Fruit fly (Drosophila melanogaster) whole organism, embryonic: ENCODE results near the gene CG8176.

ENCODE experiments used
- Antp ChIP-seq: fragments of 200-800 bp; sonication (Bioruptor generic); optimal IDR thresholded peaks from 3 replicates; lab custom pipeline; 2016; ENCODE audit warnings: missing biosample characterization, missing genetic modification characterization
- Atf-2 ChIP-seq: fragments of 200-800 bp; sonication (Bioruptor generic); optimal IDR thresholded peaks from 2 replicates; lab custom pipeline; 2016; ENCODE audit warnings: missing biosample characterization, missing genetic modification characterization
- Atf3 ChIP-seq: fragments of 200-800 bp; sonication (Bioruptor generic); optimal IDR thresholded peaks from 3 replicates; lab custom pipeline; 2016; ENCODE audit warnings: missing biosample characterization, missing genetic modification characterization
- BEAF-32 ChIP-seq: fragments of 200-800 bp; sonication (Bioruptor generic); optimal IDR thresholded peaks from 3 replicates; lab custom pipeline; 2017; ENCODE audit warnings: missing biosample characterization, missing genetic modification characterization, mild to moderate bottlenecking, moderate library complexity, missing genetic modification reagents
- Bdp1 ChIP-seq: fragments of 200-800 bp; sonication (Bioruptor generic); optimal IDR thresholded peaks from 3 replicates; lab custom pipeline; 2016; ENCODE audit warnings: missing biosample characterization, missing genetic modification characterization
- Bgb ChIP-seq: fragments of 200-800 bp; sonication (Bioruptor generic); IDR thresholded peaks from 2 replicates; pipeline ENCODE4 v1.3.6; 2022; ENCODE audit warnings: missing biosample characterization, missing genetic modification characterization; ENCODE audit not compliant: partially characterized antibody
- Bteb2 ChIP-seq: fragments of 200-800 bp; sonication (Bioruptor generic); optimal IDR thresholded peaks from 2 replicates; lab custom pipeline; 2016; ENCODE audit warnings: missing biosample characterization, missing genetic modification characterization
- CG12299 ChIP-seq: fragments of 200-800 bp; sonication (Bioruptor generic); optimal IDR thresholded peaks from 2 replicates; lab custom pipeline; 2018; ENCODE audit warnings: missing biosample characterization, mild to moderate bottlenecking, missing genetic modification characterization
- CG14441 ChIP-seq: fragments of 200-800 bp; sonication (Bioruptor generic); IDR thresholded peaks from 2 replicates; pipeline ENCODE4 v1.3.6; 2022; ENCODE audit warnings: missing biosample characterization, missing genetic modification characterization
- CG14667 ChIP-seq: fragments of 200-800 bp; sonication (Bioruptor generic); IDR thresholded peaks from 2 replicates; pipeline ENCODE4 v1.3.6; 2022; ENCODE audit warnings: missing biosample characterization, missing genetic modification characterization
- CG16815 ChIP-seq: fragments of 200-800 bp; sonication (Bioruptor generic); optimal IDR thresholded peaks from 3 replicates; lab custom pipeline; 2017; ENCODE audit warnings: missing biosample characterization, mild to moderate bottlenecking, missing genetic modification characterization
- CG17802 ChIP-seq: fragments of 200-800 bp; sonication (Bioruptor generic); optimal IDR thresholded peaks from 2 replicates; lab custom pipeline; 2018; ENCODE audit warnings: missing biosample characterization, mild to moderate bottlenecking, missing genetic modification characterization, moderate library complexity
- CG18011 ChIP-seq: fragments of 200-800 bp; sonication (Bioruptor generic); optimal IDR thresholded peaks from 2 replicates; lab custom pipeline; 2017; ENCODE audit warnings: missing biosample characterization, missing genetic modification characterization, mild to moderate bottlenecking, moderate library complexity, missing genotype
- CG18619 ChIP-seq: fragments of 200-800 bp; sonication (Bioruptor generic); optimal IDR thresholded peaks from 3 replicates; lab custom pipeline; 2017; ENCODE audit warnings: missing biosample characterization, mild to moderate bottlenecking, missing genetic modification characterization
- CG3995 ChIP-seq: fragments of 200-800 bp; sonication (Bioruptor generic); optimal IDR thresholded peaks from 3 replicates; lab custom pipeline; 2016; ENCODE audit warnings: missing biosample characterization, missing genetic modification characterization
- CG5245 ChIP-seq: fragments of 200-800 bp; sonication (Bioruptor generic); optimal IDR thresholded peaks from 3 replicates; lab custom pipeline; 2016; ENCODE audit warnings: missing biosample characterization, missing genetic modification characterization
- CG8281 ChIP-seq: fragments of 200-800 bp; sonication (Bioruptor generic); optimal IDR thresholded peaks from 2 replicates; lab custom pipeline; 2018; ENCODE audit warnings: missing biosample characterization, mild to moderate bottlenecking, missing genetic modification characterization, moderate library complexity
- Chrac-16 ChIP-seq: fragments of 200-800 bp; sonication (Bioruptor generic); optimal IDR thresholded peaks from 3 replicates; lab custom pipeline; 2016; ENCODE audit warnings: missing biosample characterization, missing genetic modification characterization
- Dek ChIP-seq: fragments of 200-800 bp; sonication (Bioruptor generic); optimal IDR thresholded peaks from 3 replicates; lab custom pipeline; 2019; ENCODE audit warnings: missing biosample characterization, mild to moderate bottlenecking, missing genetic modification characterization, moderate library complexity
- Doc3 ChIP-seq: fragments of 200-800 bp; sonication (Bioruptor generic); IDR thresholded peaks from 3 replicates; pipeline ENCODE4 v1.3.6; 2022; ENCODE audit warnings: missing biosample characterization, missing genetic modification characterization; ENCODE audit not compliant: partially characterized antibody
- E2f1 ChIP-seq: fragments of 200-800 bp; sonication (Bioruptor generic); IDR thresholded peaks from 2 replicates; pipeline ENCODE4 v1.3.6; 2022; ENCODE audit warnings: missing biosample characterization, missing genetic modification characterization
- H2.0 ChIP-seq: fragments of 200-800 bp; sonication (Bioruptor generic); IDR thresholded peaks from 2 replicates; pipeline ENCODE4 v1.3.6; 2022; ENCODE audit warnings: missing biosample characterization, missing genetic modification characterization
- HHEX ChIP-seq: fragments of 200-800 bp; sonication (Bioruptor generic); optimal IDR thresholded peaks from 3 replicates; lab custom pipeline; 2017; ENCODE audit warnings: missing biosample characterization, mild to moderate bottlenecking, missing genetic modification characterization, missing genetic modification reagents
- HLH3B ChIP-seq: fragments of 200-800 bp; sonication (Bioruptor generic); IDR thresholded peaks from 2 replicates; pipeline ENCODE4 v1.3.6; 2022; ENCODE audit warnings: missing biosample characterization, missing genetic modification characterization
- HLH54F ChIP-seq: fragments of 200-800 bp; sonication (Bioruptor generic); optimal IDR thresholded peaks from 3 replicates; lab custom pipeline; 2016; ENCODE audit warnings: missing biosample characterization, missing genetic modification characterization
- HLHmδ ChIP-seq: fragments of 200-800 bp; sonication (Bioruptor generic); optimal IDR thresholded peaks from 2 replicates; lab custom pipeline; 2018; ENCODE audit warnings: missing biosample characterization, mild to moderate bottlenecking, missing genetic modification characterization, moderate library complexity
- Hr78 ChIP-seq, 2 experiments: fragments of 200-800 bp in 1 of 2; fragments of >200 bp in 1 of 2; sonication (Bioruptor generic) in 1 of 2; optimal IDR thresholded peaks; 2 replicates each; lab custom pipeline; 2017 to 2019; ENCODE audit warnings: missing biosample characterization in 2 of 2, missing genetic modification characterization in 2 of 2, mild to moderate bottlenecking in 1 of 2, moderate library complexity in 1 of 2
- Mrtf ChIP-seq: fragments of 200-800 bp; sonication (Bioruptor generic); IDR thresholded peaks from 3 replicates; pipeline ENCODE4 v1.3.6; 2022; ENCODE audit warnings: missing biosample characterization, missing genetic modification characterization
- Optix ChIP-seq: fragments of 200-800 bp; sonication (Bioruptor generic); IDR thresholded peaks from 3 replicates; pipeline ENCODE4 v1.3.6; 2022; ENCODE audit warnings: missing biosample characterization, missing genetic modification characterization
- Sox102F ChIP-seq: fragments of 200-800 bp; sonication (Bioruptor generic); optimal IDR thresholded peaks from 2 replicates; lab custom pipeline; 2018; ENCODE audit warnings: missing biosample characterization, mild to moderate bottlenecking, missing genetic modification characterization, moderate library complexity
- TFAM ChIP-seq: fragments of 200-800 bp; sonication (Bioruptor generic); optimal IDR thresholded peaks from 2 replicates; lab custom pipeline; 2017; ENCODE audit warnings: missing biosample characterization, missing genetic modification characterization, inconsistent platforms
- Vsx1 ChIP-seq: fragments of 200-800 bp; sonication (Bioruptor generic); optimal IDR thresholded peaks from 2 replicates; lab custom pipeline; 2017; ENCODE audit warnings: missing biosample characterization, mild to moderate bottlenecking, missing genetic modification characterization, missing genetic modification reagents
- aop ChIP-seq: fragments of 200-800 bp; sonication (Bioruptor generic); IDR thresholded peaks from 2 replicates; pipeline ENCODE4 v1.3.6; 2022; ENCODE audit warnings: missing biosample characterization, missing genetic modification characterization
- bcd ChIP-seq: fragments of 200-800 bp; sonication (Bioruptor generic); optimal IDR thresholded peaks from 2 replicates; lab custom pipeline; 2017; ENCODE audit warnings: missing biosample characterization, mild to moderate bottlenecking, missing genetic modification characterization
- cas ChIP-seq: fragments of 200-800 bp; sonication (Bioruptor generic); IDR thresholded peaks from 2 replicates; pipeline ENCODE4 v1.3.6; 2022; ENCODE audit warnings: missing biosample characterization, missing genetic modification characterization
- dimm ChIP-seq: fragments of 200-800 bp; sonication (Bioruptor generic); IDR thresholded peaks from 2 replicates; pipeline ENCODE4 v1.3.6; 2022; ENCODE audit warnings: missing biosample characterization, missing genetic modification characterization
- gcm2 ChIP-seq: fragments of 200-800 bp; sonication (Bioruptor generic); optimal IDR thresholded peaks from 2 replicates; lab custom pipeline; 2016; ENCODE audit warnings: missing biosample characterization, missing genetic modification characterization
- gsb-n ChIP-seq: fragments of 200-800 bp; sonication (Bioruptor generic); optimal IDR thresholded peaks from 3 replicates; lab custom pipeline; 2018; ENCODE audit warnings: missing biosample characterization, mild to moderate bottlenecking, missing genetic modification characterization
- hkb ChIP-seq, 2 experiments: fragments of 200-800 bp in 1 of 2; fragments of >200 bp in 1 of 2; sonication (Bioruptor generic) in 1 of 2; IDR thresholded peaks in 1 of 2; optimal IDR thresholded peaks in 1 of 2; 2 replicates each; pipeline versions ENCODE4 v1.3.6 to Lab custom; 2017 to 2022; ENCODE audit warnings: missing biosample characterization in 1 of 2, missing genetic modification characterization in 1 of 2
- ken ChIP-seq: fragments of 200-800 bp; sonication (Bioruptor generic); IDR thresholded peaks from 3 replicates; pipeline ENCODE4 v1.3.6; 2022; ENCODE audit warnings: missing biosample characterization, missing genetic modification characterization
- oc ChIP-seq: fragments of 200-800 bp; sonication (Bioruptor generic); optimal IDR thresholded peaks from 2 replicates; lab custom pipeline; 2018; ENCODE audit warnings: missing biosample characterization, mild to moderate bottlenecking, missing genetic modification characterization, moderate library complexity
- pfk ChIP-seq: fragments of 200-800 bp; sonication (Bioruptor generic); optimal IDR thresholded peaks from 2 replicates; lab custom pipeline; 2018; ENCODE audit warnings: missing biosample characterization, mild to moderate bottlenecking, missing genetic modification characterization, moderate library complexity
- psq ChIP-seq: fragments of 200-800 bp; sonication (Bioruptor generic); optimal IDR thresholded peaks from 2 replicates; lab custom pipeline; 2017; ENCODE audit warnings: missing biosample characterization, missing genetic modification characterization
- sima ChIP-seq: fragments of 200-800 bp; sonication (Bioruptor generic); optimal IDR thresholded peaks from 2 replicates; lab custom pipeline; 2016; ENCODE audit warnings: missing biosample characterization, missing genetic modification characterization
- sug ChIP-seq: fragments of 200-800 bp; optimal IDR thresholded peaks from 2 replicates; lab custom pipeline; 2019; ENCODE audit warnings: missing biosample characterization, mild to moderate bottlenecking, missing genetic modification characterization, moderate library complexity
- tio ChIP-seq: fragments of 200-800 bp; sonication (Bioruptor generic); optimal IDR thresholded peaks from 2 replicates; lab custom pipeline; 2017; ENCODE audit warnings: missing biosample characterization, missing genetic modification characterization, inconsistent platforms
- vvl ChIP-seq: fragments of 200-800 bp; sonication (Bioruptor generic); IDR thresholded peaks from 2 replicates; pipeline ENCODE4 v1.3.6; 2022; ENCODE audit warnings: missing biosample characterization, missing genetic modification characterization
- z ChIP-seq: fragments of 200-800 bp; sonication (Bioruptor generic); IDR thresholded peaks from 3 replicates; pipeline ENCODE4 v1.3.6; 2022; ENCODE audit warnings: missing biosample characterization, missing genetic modification characterization

CG8176 gene

DNA sequence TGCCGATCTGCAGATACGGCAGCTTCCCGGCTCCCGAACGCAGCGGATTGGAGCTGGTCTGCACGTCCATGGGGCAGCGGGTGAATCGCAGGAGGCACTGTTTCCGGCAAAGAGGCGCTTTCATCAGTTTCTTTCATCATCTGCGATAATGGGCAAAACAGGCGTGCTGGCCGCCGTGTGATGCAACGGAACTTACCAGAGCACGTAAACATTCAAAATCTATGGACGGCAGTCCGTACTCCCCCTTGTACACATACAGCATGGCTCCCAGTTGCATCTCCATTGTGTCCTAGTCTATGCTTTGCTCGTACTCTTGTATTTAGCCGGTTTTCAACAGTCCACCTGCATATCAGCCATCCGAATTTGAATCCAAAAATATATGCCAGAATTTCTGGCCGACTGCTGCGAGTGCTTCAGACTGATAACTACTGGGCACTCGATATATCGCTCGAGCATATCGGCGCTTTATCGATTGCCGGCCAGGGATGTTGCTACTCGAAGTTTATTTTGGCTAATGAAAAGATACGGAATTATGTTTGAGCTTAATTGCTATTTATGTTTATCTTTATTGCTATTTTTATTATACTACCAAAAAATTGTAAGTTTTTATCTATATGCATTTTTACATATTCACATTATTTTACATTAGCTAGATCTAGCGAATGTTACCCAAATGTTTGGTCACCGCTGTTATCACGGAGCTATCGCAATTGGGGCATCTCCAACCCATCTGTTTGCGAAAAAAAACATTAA is 47.6 kb downstream of the CG8176 start, which contains the start of the genes CG9393 and Vps45 (continued):
- peak; percentile 64 for TF ChIP-seq vvl
- no peak; the same call in 1 of the 2 replicates for TF ChIP-seq CG14667 (GFP tag; lab: Robert Waterston, UW)
- TF ChIP-seq E2f1 (GFP tag; lab: Robert Waterston, UW): peak; percentile 16; the same call in 1 of the 2 replicates
- TF ChIP-seq hkb (optimal IDR thresholded peaks at IDR 0.05; lab: Kevin White, UChicago): peak; percentile 65
- 0 out of 2 replicates have a peak, but pooled peaks have one; percentile 25 for TF ChIP-seq hkb (GFP tag; IDR thresholded peaks at IDR 0.05; lab: Robert Waterston, UW)
- peak; percentile 27 for TF ChIP-seq CG18619
- 0 out of 2 replicates have a peak, but pooled peaks have one; percentile 36 for TF ChIP-seq cas (GFP tag; lab: Robert Waterston, UW)
- no peak for TF ChIP-seq CG12299
- no peak for TF ChIP-seq Sox102F (GFP tag; lab: Kevin White, UChicago)
- peak; percentile 25 for TF ChIP-seq CG18011 (GFP tag; lab: Kevin White, UChicago)
- no peak for TF ChIP-seq gsb-n (tag; lab: Kevin White, UChicago)
- TF ChIP-seq oc (tag; lab: Kevin White, UChicago): no peak
- peak; percentile 83 for TF ChIP-seq sug (tag; lab: Kevin White, UChicago)
- TF ChIP-seq pfk: no peak
- no peak for TF ChIP-seq dimm
- TF ChIP-seq CG14441 (GFP tag; lab: Robert Waterston, UW): peak; percentile 39; the same call in 1 of the 2 replicates
- TF ChIP-seq Doc3 (GFP tag; lab: Robert Waterston, UW): peak; percentile 90
- TF ChIP-seq sima (GFP tag; lab: Kevin White, UChicago): no peak
- TF ChIP-seq Atf-2: peak; percentile 11
- TF ChIP-seq CG5245: peak; percentile 10
- TF ChIP-seq TFAM (GFP tag; lab: Kevin White, UChicago): no peak
- TF ChIP-seq Optix (GFP tag; lab: Robert Waterston, UW): 0 out of 3 replicates have a peak, but pooled peaks have one; percentile 7
- peak; percentile 42 for TF ChIP-seq Atf3 (GFP tag; lab: Kevin White, UChicago)
- no peak for TF ChIP-seq aop (GFP tag; lab: Robert Waterston, UW)
- no peak for TF ChIP-seq Hr78 (GFP tag; optimal IDR thresholded peaks at IDR 0.05; lab: Kevin White, UChicago)
- TF ChIP-seq Chrac-16: peak; percentile 63
- TF ChIP-seq ken (GFP tag; lab: Robert Waterston, UW): no peak; the same call in 2 of the 3 replicates
- TF ChIP-seq H2.0 (GFP tag; lab: Robert Waterston, UW): no peak
- TF ChIP-seq Mrtf (GFP tag; lab: Robert Waterston, UW): no peak
- TF ChIP-seq CG16815 (GFP tag; lab: Kevin White, UChicago): peak; percentile 3
- TF ChIP-seq psq: peak; percentile 26
- TF ChIP-seq Dek: peak; percentile 58
- TF ChIP-seq Bteb2 (GFP tag; lab: Kevin White, UChicago): peak; percentile 48
- no peak for TF ChIP-seq Vsx1
- TF ChIP-seq HHEX (GFP tag; lab: Kevin White, UChicago): no peak
- TF ChIP-seq z: no peak
- TF ChIP-seq Bgb (GFP tag; lab: Robert Waterston, UW): peak; percentile 94
- TF ChIP-seq Antp: peak; percentile 48
- peak; percentile 55 for TF ChIP-seq bcd (GFP tag; lab: Kevin White, UChicago)
- peak; percentile 98 for TF ChIP-seq BEAF-32 (GFP tag; lab: Kevin White, UChicago)
- no peak for TF ChIP-seq CG8281
- TF ChIP-seq CG17802 (tag; lab: Kevin White, UChicago): peak; percentile 5
- peak; percentile 48 for TF ChIP-seq Bdp1 (GFP tag; lab: Kevin White, UChicago)
- TF ChIP-seq HLH3B (GFP tag; lab: Robert Waterston, UW): no peak; the same call in 1 of the 2 replicates
- TF ChIP-seq HLH54F: peak; percentile 78
- TF ChIP-seq tio (GFP tag; lab: Kevin White, UChicago): no peak
- TF ChIP-seq HLHmδ (GFP tag; lab: Kevin White, UChicago): no peak
- peak; percentile 92 for TF ChIP-seq CG3995 (GFP tag; lab: Kevin White, UChicago)
- no peak for TF ChIP-seq gcm2 (GFP tag; lab: Kevin White, UChicago)
